Worm (Caenorhabditis elegans): ENCODE results near the gene Y47D3A.21.
A peak's percentile ranks its signal among the peaks of the same experiment; 100 is the strongest.

Y47D3A.21 gene

ce11 chrIII:11279954-11280353 is 1.2 kb upstream of the Y47D3A.21 start:
- TF ChIP-seq nhr-129 (tag; optimal IDR thresholded peaks at IDR 0.05) (no peak), ztf-4 (tag; optimal IDR thresholded peaks at IDR 0.05) (no peak), lin-13 (GFP tag; optimal IDR thresholded peaks at IDR 0.05) (no peak), aly-2 (tag; optimal IDR thresholded peaks at IDR 0.05) (no peak), F13H6.1 (tag; optimal IDR thresholded peaks at IDR 0.05) (no peak), sma-9 (GFP tag; optimal IDR thresholded peaks at IDR 0.05) (no peak), sma-9 (tag; optimal IDR thresholded peaks at IDR 0.05) (no peak), zag-1 (tag; optimal IDR thresholded peaks at IDR 0.05) (no peak), nhr-23 (tag; optimal IDR thresholded peaks at IDR 0.05) (no peak), crh-2 (tag; optimal IDR thresholded peaks at IDR 0.05) (no peak), nhr-10 (tag; optimal IDR thresholded peaks at IDR 0.05) (no peak), snpc-4 (tag; optimal IDR thresholded peaks at IDR 0.05) (no peak), dmd-4 (tag; optimal IDR thresholded peaks at IDR 0.05) (no peak), elt-1 (tag; optimal IDR thresholded peaks at IDR 0.05) (no peak), C34F6.9 (tag; optimal IDR thresholded peaks at IDR 0.05) (no peak), Y55F3AM.14 (GFP tag; optimal IDR thresholded peaks at IDR 0.05) (no peak), unc-55 (GFP tag; optimal IDR thresholded peaks at IDR 0.05) (no peak), lin-39 (tag; optimal IDR thresholded peaks at IDR 0.05) (no peak), ztf-11 (tag; optimal IDR thresholded peaks at IDR 0.05) (no peak), ceh-16 (tag; optimal IDR thresholded peaks at IDR 0.05) (no peak)

- TF ChIP-seq mab-5 (tag; optimal IDR thresholded peaks at IDR 0.05): no peak
- TF ChIP-seq unc-62 (GFP tag; optimal IDR thresholded peaks at IDR 0.05): no peak
- no peak for TF ChIP-seq alr-1 (tag; optimal IDR thresholded peaks at IDR 0.05)
- TF ChIP-seq snpc-4 (tag; optimal IDR thresholded peaks at IDR 0.05): no peak
- TF ChIP-seq nhr-23 (tag; optimal IDR thresholded peaks at IDR 0.05): no peak
- TF ChIP-seq unc-39 (tag; optimal IDR thresholded peaks at IDR 0.05): no peak
- no peak for TF ChIP-seq nhr-12 (tag; optimal IDR thresholded peaks at IDR 0.05)
Observed at ce11 chrIII:11274590-11275116, 4.1 kb downstream of the Y47D3A.21 start, which contains the start of gene Y47D3A.20. Gene Y47D3A.20, plus strand, starts transcription at chrIII:11275066.

ce11 chrIII:11270795-11271194 is 7.9 kb downstream of the Y47D3A.21 start, which contains the start of gene obr-1:
Gene obr-1, minus strand, starts transcription at chrIII:11270895.
- TF ChIP-seq sma-9 (GFP tag; optimal IDR thresholded peaks at IDR 0.05) (no peak), sma-9 (tag; optimal IDR thresholded peaks at IDR 0.05) (no peak), nhr-6 (tag; optimal IDR thresholded peaks at IDR 0.05) (no peak), C34F6.9 (tag; optimal IDR thresholded peaks at IDR 0.05) (no peak), unc-39 (tag; optimal IDR thresholded peaks at IDR 0.05) (no peak), F13H6.1 (tag; optimal IDR thresholded peaks at IDR 0.05) (no peak), nhr-10 (tag; optimal IDR thresholded peaks at IDR 0.05) (no peak), nhr-21 (tag; optimal IDR thresholded peaks at IDR 0.05) (no peak), nhr-237 (tag; optimal IDR thresholded peaks at IDR 0.05) (no peak), unc-62 (GFP tag; optimal IDR thresholded peaks at IDR 0.05) (no peak), elt-1 (tag; optimal IDR thresholded peaks at IDR 0.05) (no peak), ztf-11 (tag; optimal IDR thresholded peaks at IDR 0.05) (no peak), Y55F3AM.14 (GFP tag; optimal IDR thresholded peaks at IDR 0.05) (no peak), elt-3 (tag; optimal IDR thresholded peaks at IDR 0.05) (no peak), peb-1 (tag; optimal IDR thresholded peaks at IDR 0.05) (no peak), mab-5 (tag; optimal IDR thresholded peaks at IDR 0.05) (no peak), ZK546.5 (tag; optimal IDR thresholded peaks at IDR 0.05) (no peak), crh-2 (tag; optimal IDR thresholded peaks at IDR 0.05) (no peak), ztf-1 (GFP tag; conservative IDR thresholded peaks at IDR 0.05) (no peak)

- TF ChIP-seq ceh-82 (tag; optimal IDR thresholded peaks at IDR 0.05) (no peak), alr-1 (tag; optimal IDR thresholded peaks at IDR 0.05) (no peak), dmd-4 (tag; optimal IDR thresholded peaks at IDR 0.05) (no peak), fos-1 (tag; optimal IDR thresholded peaks at IDR 0.05) (peak; percentile 74), mab-5 (tag; optimal IDR thresholded peaks at IDR 0.05) (no peak), crh-2 (tag; optimal IDR thresholded peaks at IDR 0.05) (no peak), nhr-129 (tag; optimal IDR thresholded peaks at IDR 0.05) (no peak), skn-1 (tag; optimal IDR thresholded peaks at IDR 0.05) (no peak)
Observed at ce11 chrIII:11269206-11269605, 9.5 kb downstream of the Y47D3A.21 start.

- TF ChIP-seq fos-1 (tag; optimal IDR thresholded peaks at IDR 0.05) (peak; percentile 15), C34F6.9 (tag; optimal IDR thresholded peaks at IDR 0.05) (no peak)
Observed at ce11 chrIII:11268532-11268931, 10.2 kb downstream of the Y47D3A.21 start.

Measured in whole organism, L2 larva.